Worm (Caenorhabditis elegans) whole organism, young adult: ENCODE results near the gene C07A9.10.

Experiments used
- F22D6.2 ChIP-seq: sonication (generic microtip); optimal IDR thresholded peaks from 2 replicates; lab custom pipeline; 2016; ENCODE audit warnings: mild to moderate bottlenecking, missing genetic modification characterization, missing compliant biosample characterization
- F39B2.1 ChIP-seq: fragments of 200-800 bp; sonication (Bioruptor generic); IDR thresholded peaks from 2 replicates; pipeline ENCODE4 v1.3.6; 2022; ENCODE audit warnings: missing genetic modification reagents, missing genetic modification characterization, missing compliant biosample characterization
- F57A8.1 ChIP-seq: fragments of 200-800 bp; sonication (Bioruptor generic); optimal IDR thresholded peaks from 2 replicates; lab custom pipeline; 2018; ENCODE audit warnings: mild to moderate bottlenecking, missing genetic modification characterization, moderate library complexity, missing compliant biosample characterization
- K12H6.12 ChIP-seq: fragments of 200-800 bp; sonication (Bioruptor generic); optimal IDR thresholded peaks from 2 replicates; lab custom pipeline; 2018; ENCODE audit warnings: mild to moderate bottlenecking, missing genetic modification characterization, missing compliant biosample characterization
- Y67H2A.10 ChIP-seq: fragments of 200-800 bp; sonication (Bioruptor generic); conservative IDR thresholded peaks from 2 replicates; pipeline ENCODE4 v1.3.6; 2022; ENCODE audit warnings: missing genetic modification reagents, missing genetic modification characterization, missing compliant biosample characterization
- Y79H2A.3 ChIP-seq: fragments of 200-800 bp; sonication (Bioruptor generic); conservative IDR thresholded peaks from 2 replicates; pipeline ENCODE4 v1.3.6; 2022; ENCODE audit warnings: missing genetic modification reagents, missing genetic modification characterization, missing compliant biosample characterization
- Y95B8A.8 ChIP-seq: fragments of 200-800 bp; sonication (Bioruptor generic); IDR thresholded peaks from 2 replicates; pipeline ENCODE4 v1.3.6; 2022; ENCODE audit warnings: missing genetic modification reagents, missing genetic modification characterization, missing compliant biosample characterization
- ZK185.1 ChIP-seq: sonication (generic microtip); optimal IDR thresholded peaks from 2 replicates; lab custom pipeline; 2016; ENCODE audit warnings: mild to moderate bottlenecking, missing genetic modification characterization, missing compliant biosample characterization; ENCODE audit not compliant: poor library complexity, severe bottlenecking
- akir-1 ChIP-seq: fragments of 200-800 bp; sonication (Bioruptor generic); optimal IDR thresholded peaks from 2 replicates; lab custom pipeline; 2018; ENCODE audit warnings: mild to moderate bottlenecking, missing genetic modification characterization, moderate library complexity, missing compliant biosample characterization
- aptf-3 ChIP-seq: fragments of 200-800 bp; sonication (Bioruptor generic); IDR thresholded peaks from 2 replicates; pipeline ENCODE4 v1.3.6; 2022; ENCODE audit warnings: missing genetic modification characterization, missing compliant biosample characterization
- bed-1 ChIP-seq: fragments of 200-800 bp; sonication (Bioruptor generic); IDR thresholded peaks from 2 replicates; pipeline ENCODE4 v1.3.6; 2022; ENCODE audit warnings: missing genetic modification reagents, missing genetic modification characterization, missing compliant biosample characterization
- ccch-3 ChIP-seq: fragments of 200-800 bp; sonication (Bioruptor generic); optimal IDR thresholded peaks from 2 replicates; lab custom pipeline; 2018; ENCODE audit warnings: mild to moderate bottlenecking, missing genetic modification characterization, missing compliant biosample characterization
- cebp-1 ChIP-seq, 2 experiments: fragments of 200-800 bp in 1 of 2; sonication (Bioruptor generic) in 1 of 2; sonication (generic microtip) in 1 of 2; IDR thresholded peaks in 1 of 2; optimal IDR thresholded peaks in 1 of 2; 2 replicates each; pipeline versions ENCODE4 v1.3.6 to Lab custom; 2017 to 2022; ENCODE audit warnings: missing compliant biosample characterization in 2 of 2, missing genetic modification characterization in 2 of 2, mild to moderate bottlenecking in 1 of 2, missing genetic modification reagents in 1 of 2, moderate library complexity in 1 of 2
- ceh-100 ChIP-seq: fragments of 200-800 bp; sonication (Bioruptor generic); IDR thresholded peaks from 2 replicates; pipeline ENCODE4 v1.3.6; 2022; ENCODE audit warnings: missing genetic modification reagents, missing genetic modification characterization, missing compliant biosample characterization
- ceh-27 ChIP-seq: fragments of 200-800 bp; sonication (Bioruptor generic); optimal IDR thresholded peaks from 2 replicates; lab custom pipeline; 2018; ENCODE audit warnings: mild to moderate bottlenecking, missing genetic modification characterization, moderate library complexity, missing compliant biosample characterization
- fkh-3 ChIP-seq: sonication (generic microtip); optimal IDR thresholded peaks from 2 replicates; lab custom pipeline; 2016; ENCODE audit warnings: mild to moderate bottlenecking, missing genetic modification characterization, missing compliant biosample characterization
- gei-17 ChIP-seq: fragments of 200-800 bp; sonication (Bioruptor generic); optimal IDR thresholded peaks from 2 replicates; lab custom pipeline; 2018; ENCODE audit warnings: mild to moderate bottlenecking, missing genetic modification characterization, missing compliant biosample characterization
- him-1 ChIP-seq: sonication (generic microtip); optimal IDR thresholded peaks from 2 replicates; lab custom pipeline; 2016; ENCODE audit warnings: missing genotype, missing genetic modification reagents, missing genetic modification characterization, missing compliant biosample characterization
- hlh-26 ChIP-seq: fragments of 200-800 bp; sonication (Bioruptor generic); conservative IDR thresholded peaks from 2 replicates; pipeline ENCODE4 v1.3.6; 2022; ENCODE audit warnings: missing genetic modification reagents, missing genetic modification characterization, missing compliant biosample characterization
- hsf-1 ChIP-seq: fragments of 200-800 bp; sonication (Bioruptor generic); IDR thresholded peaks from 2 replicates; pipeline ENCODE4 v1.3.6; 2022; ENCODE audit warnings: missing genetic modification reagents, missing genetic modification characterization, missing compliant biosample characterization
- lag-1 ChIP-seq: fragments of 200-800 bp; sonication (Bioruptor generic); IDR thresholded peaks from 2 replicates; pipeline ENCODE4 v1.3.6; 2022; ENCODE audit warnings: missing genetic modification reagents, missing genetic modification characterization, missing compliant biosample characterization
- lin-40 ChIP-seq: sonication (generic microtip); optimal IDR thresholded peaks from 2 replicates; lab custom pipeline; 2016; ENCODE audit warnings: missing genetic modification characterization, mild to moderate bottlenecking, missing compliant biosample characterization, missing genotype, missing genetic modification reagents
- lsy-27 ChIP-seq: sonication (generic microtip); optimal IDR thresholded peaks from 2 replicates; lab custom pipeline; 2017; ENCODE audit warnings: missing genetic modification characterization, mild to moderate bottlenecking, missing compliant biosample characterization, antibody characterized with exemption, missing genotype, borderline replicate concordance; ENCODE audit not compliant: insufficient read depth
- madf-6 ChIP-seq: fragments of 200-800 bp; sonication (Bioruptor generic); IDR thresholded peaks from 2 replicates; pipeline ENCODE4 v1.3.6; 2022; ENCODE audit warnings: missing genetic modification reagents, missing genetic modification characterization, missing compliant biosample characterization
- mcd-1 ChIP-seq: fragments of 200-800 bp; sonication (Bioruptor generic); IDR thresholded peaks from 2 replicates; pipeline ENCODE4 v1.3.6; 2022; ENCODE audit warnings: missing genetic modification reagents, missing genetic modification characterization, missing compliant biosample characterization
- mes-4 ChIP-seq: sonication (generic microtip); optimal IDR thresholded peaks from 2 replicates; lab custom pipeline; 2016; ENCODE audit warnings: missing genotype, missing genetic modification characterization, missing compliant biosample characterization
- nfya-2 ChIP-seq: fragments of 200-800 bp; sonication (Bioruptor generic); IDR thresholded peaks from 2 replicates; pipeline ENCODE4 v1.3.6; 2022; ENCODE audit warnings: missing genetic modification reagents, missing genetic modification characterization, missing compliant biosample characterization
- nhr-120 ChIP-seq: fragments of 200-800 bp; sonication (Bioruptor generic); IDR thresholded peaks from 2 replicates; pipeline ENCODE4 v1.3.6; 2022; ENCODE audit warnings: missing genetic modification characterization, missing compliant biosample characterization
- nhr-179 ChIP-seq: sonication (generic microtip); optimal IDR thresholded peaks from 2 replicates; lab custom pipeline; 2016; ENCODE audit warnings: mild to moderate bottlenecking, missing genetic modification characterization, missing compliant biosample characterization
- nhr-80 ChIP-seq: sonication (generic microtip); optimal IDR thresholded peaks from 2 replicates; lab custom pipeline; 2016; ENCODE audit warnings: missing genetic modification characterization, missing compliant biosample characterization
- nhr-90 ChIP-seq: sonication (generic microtip); optimal IDR thresholded peaks from 2 replicates; lab custom pipeline; 2016; ENCODE audit warnings: missing genotype, mild to moderate bottlenecking, missing genetic modification characterization, missing compliant biosample characterization
- rcor-1 ChIP-seq: fragments of 200-800 bp; sonication (Bioruptor generic); IDR thresholded peaks from 2 replicates; pipeline ENCODE4 v1.3.6; 2022; ENCODE audit warnings: missing genetic modification reagents, missing genetic modification characterization, missing compliant biosample characterization
- snpc-1.1 ChIP-seq: sonication (generic microtip); optimal IDR thresholded peaks from 2 replicates; lab custom pipeline; 2017; ENCODE audit warnings: missing genetic modification characterization, mild to moderate bottlenecking, missing compliant biosample characterization, antibody characterized with exemption, moderate library complexity, missing genotype, missing genetic modification reagents; ENCODE audit not compliant: insufficient read depth
- snpc-4 ChIP-seq, 5 experiments: fragments of 150-350 bp in 1 of 5; sonication (generic microtip) in 4 of 5; optimal IDR thresholded peaks; 2 replicates each; lab custom pipeline; 2014 to 2018; ENCODE audit warnings: missing genetic modification characterization in 5 of 5, missing biosample characterization in 3 of 5, antibody characterized with exemption in 2 of 5, mild to moderate bottlenecking in 2 of 5, missing compliant biosample characterization in 2 of 5, missing genotype in 2 of 5, moderate library complexity in 2 of 5, missing genetic modification reagents in 1 of 5
- somi-1 ChIP-seq: fragments of 200-800 bp; sonication (Bioruptor generic); optimal IDR thresholded peaks from 2 replicates; lab custom pipeline; 2018; ENCODE audit warnings: mild to moderate bottlenecking, missing genetic modification characterization, missing compliant biosample characterization
- sptf-2 ChIP-seq: fragments of 200-800 bp; sonication (Bioruptor generic); optimal IDR thresholded peaks from 2 replicates; lab custom pipeline; 2018; ENCODE audit warnings: mild to moderate bottlenecking, missing genetic modification characterization, missing compliant biosample characterization
- unc-62 ChIP-seq: fragments of 150-350 bp; optimal IDR thresholded peaks from 2 replicates; lab custom pipeline; 2014; ENCODE audit warnings: missing biosample characterization, missing genetic modification reagents, missing genetic modification characterization
- zfh-2 ChIP-seq: fragments of 200-800 bp; sonication (Bioruptor generic); conservative IDR thresholded peaks from 2 replicates; pipeline ENCODE4 v1.3.6; 2022; ENCODE audit warnings: missing genetic modification reagents, missing genetic modification characterization, missing compliant biosample characterization
- ztf-18 ChIP-seq: sonication (generic microtip); optimal IDR thresholded peaks from 2 replicates; lab custom pipeline; 2016; ENCODE audit warnings: missing genotype, mild to moderate bottlenecking, missing genetic modification characterization, missing compliant biosample characterization
- ztf-22 ChIP-seq: fragments of 200-800 bp; sonication (Bioruptor generic); optimal IDR thresholded peaks from 2 replicates; lab custom pipeline; 2018; ENCODE audit warnings: mild to moderate bottlenecking, missing genetic modification characterization, moderate library complexity, missing compliant biosample characterization
- ztf-26 ChIP-seq: sonication (generic microtip); optimal IDR thresholded peaks from 2 replicates; lab custom pipeline; 2017; ENCODE audit warnings: missing genetic modification characterization, missing compliant biosample characterization

Gene C07A9.10

ce11 chrIII:9666668-9667067 is 19.2 kb downstream of the C07A9.10 start:
- no peak for TF ChIP-seq mcd-1 (GFP tag; lab: Robert Waterston, UW)
- no peak for TF ChIP-seq hsf-1
- TF ChIP-seq nhr-80 (tag; lab: Kevin White, UChicago), result peak; percentile 28
- no peak for TF ChIP-seq F39B2.1 (GFP tag; lab: Robert Waterston, UW)
- TF ChIP-seq nhr-179 (tag; lab: Kevin White, UChicago), result no peak
- no peak for TF ChIP-seq him-1 (tag; lab: Kevin White, UChicago)
- no peak for TF ChIP-seq ceh-27 (GFP tag; lab: Kevin White, UChicago)
- TF ChIP-seq ccch-3 (GFP tag; lab: Kevin White, UChicago), result no peak
- TF ChIP-seq, all 124 proteins: peak for 1

ce11 chrIII:9666239-9666638 is 19.6 kb downstream of the C07A9.10 start:
- TF ChIP-seq lin-40 (tag; lab: Kevin White, UChicago) (peak; percentile 13), ceh-27 (GFP tag; lab: Kevin White, UChicago) (peak; percentile 3), snpc-4 (GFP tag; optimal IDR thresholded peaks at IDR 0.05; lab: Kevin White, UChicago) (no peak), snpc-4 (tag; optimal IDR thresholded peaks at IDR 0.05; lab: Kevin White, UChicago) (no peak)
- TF ChIP-seq, all 124 proteins: peak for 2

- TF ChIP-seq rcor-1 (GFP tag; lab: Robert Waterston, UW), result no peak
- no peak for TF ChIP-seq ccch-3 (GFP tag; lab: Kevin White, UChicago)
- no peak for TF ChIP-seq aptf-3 (GFP tag; lab: Robert Waterston, UW)
- peak; percentile 69 for TF ChIP-seq ceh-27 (GFP tag; lab: Kevin White, UChicago)
- no peak for TF ChIP-seq gei-17
- no peak for TF ChIP-seq nhr-90
- peak; percentile 94 for TF ChIP-seq nhr-80 (tag; lab: Kevin White, UChicago)
- TF ChIP-seq ztf-22 (GFP tag; lab: Kevin White, UChicago), result no peak
- no peak for TF ChIP-seq Y79H2A.3 (GFP tag; lab: Robert Waterston, UW)
- TF ChIP-seq somi-1 (GFP tag; lab: Kevin White, UChicago), result peak; percentile 16
- TF ChIP-seq Y95B8A.8, result no peak
- no peak for TF ChIP-seq ceh-100
- no peak for TF ChIP-seq ztf-18
- 0 out of 2 replicates have a peak, but pooled peaks have one; percentile 14 for TF ChIP-seq zfh-2
- no peak for TF ChIP-seq hlh-26 (GFP tag; lab: Robert Waterston, UW)
- TF ChIP-seq nhr-120 (GFP tag; lab: Robert Waterston, UW), result no peak
- no peak for TF ChIP-seq F22D6.2 (tag; lab: Kevin White, UChicago)
- no peak for TF ChIP-seq cebp-1 (GFP tag; IDR thresholded peaks at IDR 0.05; lab: Robert Waterston, UW)
- TF ChIP-seq cebp-1 (tag; optimal IDR thresholded peaks at IDR 0.05; lab: Kevin White, UChicago), result peak; percentile 26
- peak; percentile 44 for TF ChIP-seq lin-40 (tag; lab: Kevin White, UChicago)
- no peak for TF ChIP-seq snpc-1.1 (tag; lab: Kevin White, UChicago)
- no peak for TF ChIP-seq him-1 (tag; lab: Kevin White, UChicago)
- TF ChIP-seq sptf-2 (GFP tag; lab: Kevin White, UChicago), result no peak
- no peak for TF ChIP-seq mes-4 (tag; lab: Kevin White, UChicago)
- TF ChIP-seq madf-6 (GFP tag; lab: Robert Waterston, UW), result no peak
- TF ChIP-seq Y67H2A.10 (GFP tag; lab: Robert Waterston, UW), result no peak
- TF ChIP-seq lsy-27 (tag; lab: Kevin White, UChicago), result no peak
- TF ChIP-seq fkh-3, result no peak
- TF ChIP-seq ztf-26 (tag; lab: Kevin White, UChicago), result peak; percentile 42
- TF ChIP-seq K12H6.12 (tag; lab: Kevin White, UChicago), result peak; percentile 49
- TF ChIP-seq F57A8.1 (GFP tag; lab: Kevin White, UChicago), result no peak
- TF ChIP-seq ZK185.1 (tag; lab: Kevin White, UChicago), result peak; percentile 26
- no peak for TF ChIP-seq akir-1 (GFP tag; lab: Kevin White, UChicago)
- TF ChIP-seq nfya-2 (GFP tag; lab: Robert Waterston, UW), result no peak
- TF ChIP-seq bed-1 (GFP tag; lab: Robert Waterston, UW), result no peak
- no peak for TF ChIP-seq lag-1 (GFP tag; lab: Robert Waterston, UW)
- no peak for TF ChIP-seq unc-62 (GFP tag; lab: Kevin White, UChicago)
Observed at ce11 chrIII:9665490-9666179, 20.2 kb downstream of the C07A9.10 start.
